Fruit fly (Drosophila melanogaster) whole organism, pupa: ENCODE data around the gene CG2972.
A peak's percentile ranks its signal among the peaks of the same experiment; 100 is the strongest.

Source experiments
- CG10348 ChIP-seq: fragments of 200-800 bp; sonication (Bioruptor generic); IDR thresholded peaks from 2 replicates; pipeline ENCODE4 v1.3.6; 2022; ENCODE audit warnings: missing biosample characterization, missing genetic modification characterization
- CG12605 ChIP-seq: fragments of 200-800 bp; sonication (Bioruptor generic); IDR thresholded peaks from 2 replicates; pipeline ENCODE4 v1.3.6; 2022; ENCODE audit warnings: missing biosample characterization, missing genetic modification characterization
- CG13204 ChIP-seq: fragments of 200-800 bp; sonication (Bioruptor generic); optimal IDR thresholded peaks from 2 replicates; lab custom pipeline; 2018; ENCODE audit warnings: missing biosample characterization, mild to moderate bottlenecking, missing genetic modification characterization, moderate library complexity
- CG14655 ChIP-seq: fragments of 200-800 bp; sonication (Bioruptor generic); optimal IDR thresholded peaks from 3 replicates; lab custom pipeline; 2017; ENCODE audit warnings: mild to moderate bottlenecking, missing biosample characterization, missing genetic modification reagents, missing genetic modification characterization
- CG15710 ChIP-seq: fragments of 200-800 bp; sonication (Bioruptor generic); optimal IDR thresholded peaks from 2 replicates; lab custom pipeline; 2018; ENCODE audit warnings: missing biosample characterization, mild to moderate bottlenecking, missing genetic modification characterization, moderate library complexity
- CG17806 ChIP-seq: fragments of 200-800 bp; sonication (Bioruptor generic); optimal IDR thresholded peaks from 2 replicates; lab custom pipeline; 2018; ENCODE audit warnings: missing biosample characterization, mild to moderate bottlenecking, missing genetic modification characterization, moderate library complexity
- CG32121 ChIP-seq: fragments of 200-800 bp; sonication (Bioruptor generic); IDR thresholded peaks from 2 replicates; pipeline ENCODE4 v1.3.6; 2022; ENCODE audit warnings: missing biosample characterization, missing genetic modification characterization
- CG34367 ChIP-seq: fragments of 200-800 bp; sonication (Bioruptor generic); optimal IDR thresholded peaks from 2 replicates; lab custom pipeline; 2018; ENCODE audit warnings: missing biosample characterization, mild to moderate bottlenecking, missing genetic modification characterization
- CG4496 ChIP-seq: fragments of 200-800 bp; sonication (Bioruptor generic); IDR thresholded peaks from 3 replicates; pipeline ENCODE4 v1.3.6; 2022; ENCODE audit warnings: missing biosample characterization, missing genetic modification characterization
- CG8159 ChIP-seq: fragments of 200-800 bp; sonication (Bioruptor generic); optimal IDR thresholded peaks from 3 replicates; lab custom pipeline; 2018; ENCODE audit warnings: missing biosample characterization, mild to moderate bottlenecking, missing genetic modification characterization, moderate library complexity
- CG8301 ChIP-seq: fragments of 200-800 bp; sonication (Bioruptor generic); optimal IDR thresholded peaks from 2 replicates; lab custom pipeline; 2018; ENCODE audit warnings: missing biosample characterization, mild to moderate bottlenecking, missing genetic modification characterization
- CG9948 ChIP-seq: fragments of 200-800 bp; sonication (Bioruptor generic); optimal IDR thresholded peaks from 2 replicates; lab custom pipeline; 2018; ENCODE audit warnings: missing biosample characterization, mild to moderate bottlenecking, missing genetic modification characterization, moderate library complexity
- D1 ChIP-seq: fragments of 200-800 bp; sonication (Bioruptor generic); optimal IDR thresholded peaks from 2 replicates; lab custom pipeline; 2018; ENCODE audit warnings: missing biosample characterization, mild to moderate bottlenecking, missing genetic modification characterization, moderate library complexity
- EcR ChIP-seq: fragments of 200-800 bp; sonication (Bioruptor generic); optimal IDR thresholded peaks from 3 replicates; lab custom pipeline; 2019; ENCODE audit warnings: missing biosample characterization, missing genetic modification characterization, mild to moderate bottlenecking, moderate library complexity, missing genetic modification reagents
- Ets98B ChIP-seq: fragments of 200-800 bp; sonication (Bioruptor generic); IDR thresholded peaks from 2 replicates; pipeline ENCODE4 v1.3.6; 2022; ENCODE audit warnings: missing biosample characterization, missing genetic modification characterization
- Pif1A ChIP-seq: fragments of 200-800 bp; sonication (Bioruptor generic); optimal IDR thresholded peaks from 3 replicates; lab custom pipeline; 2016; ENCODE audit warnings: missing biosample characterization, missing genetic modification characterization
- Pif1B ChIP-seq: fragments of 200-800 bp; sonication (Bioruptor generic); optimal IDR thresholded peaks from 3 replicates; lab custom pipeline; 2016; ENCODE audit warnings: missing biosample characterization, missing genetic modification characterization
- Snoo ChIP-seq: fragments of 200-800 bp; sonication (Bioruptor generic); optimal IDR thresholded peaks from 3 replicates; lab custom pipeline; 2017; ENCODE audit warnings: missing biosample characterization, mild to moderate bottlenecking, missing genetic modification characterization, inconsistent platforms
- fd96Ca ChIP-seq: fragments of 200-800 bp; sonication (Bioruptor generic); IDR thresholded peaks from 3 replicates; pipeline ENCODE4 v1.3.6; 2022; ENCODE audit warnings: missing biosample characterization, missing genetic modification characterization
- gl ChIP-seq: fragments of 200-800 bp; sonication (Bioruptor generic); optimal IDR thresholded peaks from 2 replicates; lab custom pipeline; 2018; ENCODE audit warnings: missing biosample characterization, mild to moderate bottlenecking, missing genetic modification characterization
- rn ChIP-seq: fragments of 200-800 bp; sonication (Bioruptor generic); IDR thresholded peaks from 2 replicates; pipeline ENCODE4 v1.3.6; 2022; ENCODE audit warnings: missing biosample characterization, missing genetic modification characterization

CG2972 gene

DNA sequence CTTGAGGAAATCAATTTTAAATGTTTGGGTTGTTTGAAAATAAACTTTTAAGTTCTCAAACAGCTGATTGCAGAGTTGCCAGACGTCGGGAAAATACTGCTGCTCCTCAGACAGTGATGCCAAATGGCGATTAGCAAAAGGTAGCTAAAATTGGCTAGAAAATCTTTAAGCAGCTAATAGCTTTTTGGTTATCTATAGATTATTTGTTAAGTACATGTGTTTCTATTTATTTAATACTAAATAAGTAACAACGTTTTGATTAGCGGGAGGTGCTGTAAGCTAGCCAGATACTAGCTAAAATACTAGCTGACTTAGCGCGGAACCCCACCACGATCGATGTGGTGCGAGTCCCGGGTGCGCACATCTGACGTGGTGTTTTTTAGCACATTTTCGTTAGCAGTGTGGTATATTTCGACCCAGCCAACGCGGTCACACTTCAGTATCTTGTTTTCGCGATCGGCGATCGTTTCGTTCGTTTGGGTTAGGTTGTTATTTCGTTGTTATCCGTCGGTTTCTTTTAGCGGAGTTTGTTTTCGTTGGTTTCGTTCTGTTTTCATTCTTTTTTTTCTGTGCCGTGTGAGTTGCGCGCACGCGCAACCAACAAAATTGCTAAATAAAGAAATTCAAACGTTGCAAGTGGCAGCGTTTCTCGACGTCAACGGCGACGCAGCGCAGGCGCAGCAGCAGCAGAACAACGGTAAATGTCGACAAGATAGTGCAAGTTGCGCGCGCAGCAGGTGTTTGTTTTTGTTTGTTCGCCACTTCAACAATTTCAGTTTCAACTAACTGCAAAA lies 3.3 kb downstream of the CG2972 start, which contains the start of the genes Naxe and RhoU:
Naxe (minus strand) TSS at position 77 of the 794 bp plus-strand sequence.
RhoU (plus strand) TSS at position 433 of the 794 bp plus-strand sequence.
- peak; percentile 2 for TF ChIP-seq CG15710 (tag; lab: Kevin White, UChicago)
- peak; percentile 53; the same call in 1 of the 2 replicates for TF ChIP-seq CG12605 (GFP tag; lab: Robert Waterston, UW)
- TF ChIP-seq EcR (GFP tag; lab: Kevin White, UChicago), result no peak
- TF ChIP-seq Pif1B (GFP tag; lab: Kevin White, UChicago), result no peak
- no peak for TF ChIP-seq D1 (tag; lab: Kevin White, UChicago)
- no peak for TF ChIP-seq Pif1A
- no peak for TF ChIP-seq CG10348 (GFP tag; lab: Robert Waterston, UW)
- no peak for TF ChIP-seq gl (tag; lab: Kevin White, UChicago)
- no peak for TF ChIP-seq CG17806
- peak; percentile 1 for TF ChIP-seq CG13204
- peak; percentile 72 for TF ChIP-seq CG4496 (GFP tag; lab: Robert Waterston, UW)
- TF ChIP-seq Ets98B (GFP tag; lab: Robert Waterston, UW), result peak; percentile 13; the same call in 1 of the 2 replicates

DNA sequence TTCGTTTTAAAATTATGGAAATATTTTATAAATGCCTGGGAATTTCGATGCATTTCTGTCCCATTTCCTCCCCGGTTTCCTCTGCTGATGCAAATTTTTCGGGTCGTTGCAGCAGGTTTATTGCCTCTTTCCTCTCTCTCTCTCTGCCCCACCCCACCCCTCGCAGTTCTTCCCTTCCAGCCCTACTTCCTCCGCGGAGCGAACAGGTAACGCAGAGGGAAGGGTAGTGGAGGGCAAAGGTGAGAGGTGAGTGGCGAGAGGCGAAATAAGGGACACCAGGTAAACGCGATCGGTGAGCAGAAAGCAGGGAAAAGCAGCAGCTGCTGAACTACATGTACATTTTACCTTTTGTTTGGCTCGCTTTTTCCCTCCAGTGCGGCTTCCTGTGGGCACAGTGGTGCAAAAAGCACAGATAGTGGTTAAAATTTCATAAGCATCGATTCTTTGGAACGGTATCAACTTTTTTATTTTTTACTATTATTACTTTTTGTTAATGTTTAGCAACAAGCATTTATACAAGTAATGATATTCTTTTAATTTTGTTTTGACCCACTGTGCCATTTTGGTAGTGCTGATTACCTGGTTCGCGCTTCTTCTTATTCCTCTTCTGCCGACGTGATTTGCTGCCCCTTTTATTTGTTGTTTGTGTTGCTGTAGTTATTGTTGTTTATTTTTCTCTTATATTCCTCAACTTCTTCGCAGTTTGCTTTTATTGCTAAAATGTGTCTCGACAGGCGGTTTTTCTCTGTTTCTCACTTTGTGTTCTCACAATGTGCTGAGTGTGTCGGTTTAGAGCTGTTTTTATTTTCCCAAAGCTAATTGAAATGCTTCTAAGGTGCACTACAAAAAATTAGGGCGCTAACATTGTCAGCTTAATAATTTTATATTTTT lies 5.3 kb downstream of the CG2972 start:
- TF ChIP-seq CG8159 (tag; lab: Kevin White, UChicago) (peak; percentile 81), CG34367 (tag; lab: Kevin White, UChicago) (peak; percentile 73), CG32121 (GFP tag; lab: Robert Waterston, UW) (peak; percentile 15; the same call in 1 of the 2 replicates), CG8301 (tag; lab: Kevin White, UChicago) (peak; percentile 29), rn (GFP tag; lab: Robert Waterston, UW) (no peak; the same call in 1 of the 2 replicates), CG17806 (peak; percentile 79), CG10348 (GFP tag; lab: Robert Waterston, UW) (no peak), gl (tag; lab: Kevin White, UChicago) (peak; percentile 48), Snoo (tag; lab: Kevin White, UChicago) (peak; percentile 79), CG14655 (GFP tag; lab: Kevin White, UChicago) (no peak), CG13204 (peak; percentile 67), fd96Ca (GFP tag; lab: Robert Waterston, UW) (peak; percentile 72), CG15710 (tag; lab: Kevin White, UChicago) (peak; percentile 84), CG9948 (tag; lab: Kevin White, UChicago) (peak; percentile 79), Pif1B (GFP tag; lab: Kevin White, UChicago) (peak; percentile 74), CG12605 (GFP tag; lab: Robert Waterston, UW) (peak; percentile 62), EcR (GFP tag; lab: Kevin White, UChicago) (peak; percentile 31), CG4496 (GFP tag; lab: Robert Waterston, UW) (peak; percentile 82), Pif1A (peak; percentile 77), Ets98B (GFP tag; lab: Robert Waterston, UW) (peak; percentile 63), D1 (tag; lab: Kevin White, UChicago) (peak; percentile 8)

DNA sequence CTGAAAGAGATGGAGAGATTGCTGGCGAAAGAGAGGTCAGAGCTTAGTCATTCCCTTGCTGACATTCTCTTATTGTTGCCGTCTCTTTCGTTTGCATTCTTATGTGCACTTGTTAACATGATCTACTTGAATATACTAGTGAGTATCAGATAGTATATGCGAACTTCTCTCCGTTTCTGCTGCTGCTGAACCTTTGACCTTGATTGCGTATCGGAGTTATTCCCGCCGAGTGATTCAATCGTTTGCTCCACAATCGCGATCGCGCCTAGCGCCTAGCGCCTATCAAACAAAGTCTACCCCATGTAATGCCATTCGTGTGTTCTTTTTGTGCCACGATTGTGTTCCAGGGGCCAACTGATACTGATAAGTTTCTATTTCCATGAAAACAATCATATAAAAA lies 6.2 kb downstream of the CG2972 start:
- TF ChIP-seq EcR (GFP tag; lab: Kevin White, UChicago), result peak; percentile 10
- TF ChIP-seq gl (tag; lab: Kevin White, UChicago), result no peak
- TF ChIP-seq CG12605 (GFP tag; lab: Robert Waterston, UW), result 0 out of 2 replicates have a peak, but pooled peaks have one; percentile 41
- no peak for TF ChIP-seq Pif1A
- TF ChIP-seq rn (GFP tag; lab: Robert Waterston, UW), result no peak
- no peak for TF ChIP-seq Ets98B (GFP tag; lab: Robert Waterston, UW)

DNA sequence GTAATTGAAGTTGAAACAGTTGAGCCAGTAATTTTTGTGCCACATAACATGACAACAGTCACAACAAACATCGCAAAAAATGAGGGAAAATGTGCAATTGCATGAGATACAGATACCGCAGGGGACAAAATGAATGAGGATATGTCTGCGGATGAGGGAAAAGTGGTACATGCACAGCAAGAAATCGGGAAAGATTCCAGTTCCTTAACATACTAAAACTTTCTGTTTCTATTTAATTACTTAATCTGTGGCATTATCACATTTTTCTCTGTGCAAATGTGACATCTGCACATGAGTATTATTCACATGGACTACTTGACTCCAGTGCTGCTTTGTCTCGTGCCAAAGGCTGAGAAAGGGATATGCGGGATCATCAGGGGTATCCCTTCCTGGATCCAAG lies 9.8 kb downstream of the CG2972 start:
- peak; percentile 11 for TF ChIP-seq CG8159 (tag; lab: Kevin White, UChicago)
- TF ChIP-seq Pif1A, result peak; percentile 8
- no peak for TF ChIP-seq CG13204
- TF ChIP-seq, all 21 proteins: peak for 2

DNA sequence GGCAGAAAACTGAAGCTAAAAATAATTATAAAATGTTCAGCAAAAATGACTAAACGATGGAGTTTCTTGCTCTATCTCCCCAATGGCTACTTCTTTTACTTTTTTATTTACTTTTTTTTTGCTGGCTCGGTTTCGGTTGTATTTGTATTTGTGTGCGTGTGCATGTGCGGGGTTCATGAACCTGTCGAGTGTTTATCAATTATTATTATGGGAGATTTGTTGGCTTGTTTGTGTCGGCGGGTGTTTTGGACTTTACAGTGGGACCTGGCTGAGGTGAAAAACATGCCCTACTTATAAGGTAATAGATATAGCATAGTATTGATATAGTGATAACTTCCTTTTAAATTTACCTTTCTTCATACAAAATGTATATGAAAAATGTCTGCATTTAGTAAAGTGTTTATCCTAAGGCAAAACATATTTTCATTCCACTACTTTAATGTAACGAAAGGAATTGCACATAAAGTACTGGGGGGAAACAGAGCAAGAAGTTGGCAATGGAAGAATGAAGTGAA lies 20.7 kb downstream of the CG2972 start:
- TF ChIP-seq EcR (GFP tag; lab: Kevin White, UChicago), result peak; percentile 61
- TF ChIP-seq CG8301 (tag; lab: Kevin White, UChicago), result no peak
- peak; percentile 13 for TF ChIP-seq CG9948 (tag; lab: Kevin White, UChicago)
- TF ChIP-seq rn (GFP tag; lab: Robert Waterston, UW), result no peak
- TF ChIP-seq CG4496 (GFP tag; lab: Robert Waterston, UW), result peak; percentile 33; the same call in 2 of the 3 replicates
